Worm (Caenorhabditis elegans) whole organism, L4 larva: ENCODE results near the gene ugt-43.

Source experiments
- D1046.2 ChIP-seq: fragments of 200-800 bp; sonication (Bioruptor generic); IDR thresholded peaks from 2 replicates; pipeline ENCODE4 v1.3.6; 2022; ENCODE audit warnings: missing genetic modification characterization, missing compliant biosample characterization
- R02D3.7 ChIP-seq: fragments of 150-350 bp; sonication (generic microtip); optimal IDR thresholded peaks from 3 replicates; lab custom pipeline; 2014; ENCODE audit warnings: missing biosample characterization, missing genetic modification characterization
- T20F7.1 ChIP-seq: fragments of 200-800 bp; sonication (Bioruptor generic); optimal IDR thresholded peaks from 2 replicates; lab custom pipeline; 2018; ENCODE audit warnings: mild to moderate bottlenecking, missing genetic modification characterization, missing compliant biosample characterization
- Y48G9A.11 ChIP-seq: fragments of 200-800 bp; sonication (Bioruptor generic); IDR thresholded peaks from 2 replicates; pipeline ENCODE4 v1.3.6; 2022; ENCODE audit warnings: missing genetic modification reagents, missing genetic modification characterization, missing compliant biosample characterization
- Y75B8A.6 ChIP-seq: fragments of 200-800 bp; sonication (Bioruptor generic); IDR thresholded peaks from 2 replicates; pipeline ENCODE4 v1.3.6; 2022; ENCODE audit warnings: missing genetic modification reagents, missing genetic modification characterization, missing compliant biosample characterization
- ZK546.5 ChIP-seq, 2 experiments: sonication (generic microtip); optimal IDR thresholded peaks; 2 replicates each; lab custom pipeline; 2017; ENCODE audit warnings: missing biosample characterization in 2 of 2, missing genetic modification characterization in 2 of 2
- aha-1 ChIP-seq: fragments of 150-350 bp; peaks from one replicate; lab custom pipeline; 2014; ENCODE audit warnings: missing biosample characterization, missing genetic modification characterization
- aly-2 ChIP-seq: sonication (generic microtip); optimal IDR thresholded peaks from 2 replicates; lab custom pipeline; 2018; ENCODE audit warnings: missing biosample characterization, missing genetic modification characterization
- ama-1 ChIP-seq: fragments of 150-350 bp; optimal IDR thresholded peaks from 2 replicates; lab custom pipeline; 2014; ENCODE audit warnings: inconsistent platforms, mixed read lengths
- arid-1 ChIP-seq: fragments of 200-800 bp; sonication (Bioruptor generic); conservative IDR thresholded peaks from 2 replicates; pipeline ENCODE4 v1.3.6; 2022; ENCODE audit warnings: missing genetic modification reagents, missing genetic modification characterization, missing compliant biosample characterization
- ceh-28 ChIP-seq: fragments of 150-350 bp; optimal IDR thresholded peaks from 2 replicates; lab custom pipeline; 2014; ENCODE audit warnings: missing biosample characterization, missing genetic modification reagents, missing genetic modification characterization
- ceh-82 ChIP-seq: sonication (generic microtip); optimal IDR thresholded peaks from 2 replicates; lab custom pipeline; 2017; ENCODE audit warnings: missing biosample characterization, missing genetic modification characterization
- cey-2 ChIP-seq: sonication (generic microtip); optimal IDR thresholded peaks from 3 replicates; lab custom pipeline; 2017; ENCODE audit warnings: missing genetic modification characterization, mild to moderate bottlenecking, missing compliant biosample characterization, antibody characterized with exemption, borderline replicate concordance; ENCODE audit not compliant: insufficient read depth
- ctbp-1 ChIP-seq: fragments of 200-800 bp; sonication (Bioruptor generic); IDR thresholded peaks from 2 replicates; pipeline ENCODE4 v1.3.6; 2022; ENCODE audit warnings: missing genetic modification reagents, missing genetic modification characterization, missing compliant biosample characterization
- daf-12 ChIP-seq: fragments of 150-350 bp; optimal IDR thresholded peaks from 2 replicates; lab custom pipeline; 2014; ENCODE audit warnings: missing biosample characterization, missing genetic modification reagents, missing genetic modification characterization
- dmd-6 ChIP-seq: fragments of 200-800 bp; sonication (Bioruptor generic); IDR thresholded peaks from 2 replicates; pipeline ENCODE4 v1.3.6; 2022; ENCODE audit warnings: missing genetic modification reagents, missing genetic modification characterization, missing compliant biosample characterization
- egl-27 ChIP-seq: sonication (generic microtip); optimal IDR thresholded peaks from 3 replicates; lab custom pipeline; 2017; ENCODE audit warnings: missing biosample characterization, missing genetic modification reagents, missing genetic modification characterization
- egl-43 ChIP-seq: fragments of 200-800 bp; sonication (Bioruptor generic); IDR thresholded peaks from 2 replicates; pipeline ENCODE4 v1.3.6; 2022; ENCODE audit warnings: missing genetic modification reagents, missing genetic modification characterization, missing compliant biosample characterization
- gei-8 ChIP-seq: fragments of 200-800 bp; sonication (Bioruptor generic); optimal IDR thresholded peaks from 2 replicates; lab custom pipeline; 2018; ENCODE audit warnings: mild to moderate bottlenecking, missing genetic modification characterization, missing compliant biosample characterization
- hlh-11 ChIP-seq: fragments of 200-800 bp; sonication (Bioruptor generic); optimal IDR thresholded peaks from 2 replicates; lab custom pipeline; 2018; ENCODE audit warnings: mild to moderate bottlenecking, missing genetic modification characterization, missing compliant biosample characterization
- hmg-1.1 ChIP-seq: fragments of 200-800 bp; sonication (Bioruptor generic); IDR thresholded peaks from 2 replicates; pipeline ENCODE4 v1.3.6; 2022; ENCODE audit warnings: missing genetic modification reagents, missing genetic modification characterization, missing compliant biosample characterization
- lin-1 ChIP-seq: fragments of 200-800 bp; sonication (Bioruptor generic); IDR thresholded peaks from 2 replicates; pipeline ENCODE4 v1.3.6; 2022; ENCODE audit warnings: missing genetic modification reagents, missing genetic modification characterization, missing compliant biosample characterization
- lin-29 ChIP-seq: fragments of 200-800 bp; sonication (Bioruptor generic); IDR thresholded peaks from 2 replicates; pipeline ENCODE4 v1.3.6; 2022; ENCODE audit warnings: missing genetic modification reagents, missing genetic modification characterization, missing compliant biosample characterization
- lin-38 ChIP-seq: fragments of 200-800 bp; sonication (Bioruptor generic); IDR thresholded peaks from 2 replicates; pipeline ENCODE4 v1.3.6; 2022; ENCODE audit warnings: missing genetic modification reagents, missing genetic modification characterization, missing compliant biosample characterization
- lin-39 ChIP-seq: fragments of 150-350 bp; optimal IDR thresholded peaks from 2 replicates; lab custom pipeline; 2014; ENCODE audit warnings: missing biosample characterization, missing genetic modification reagents, missing genetic modification characterization
- lsy-2 ChIP-seq, 2 experiments: fragments of 150-350 bp in 1 of 2; sonication (generic microtip) in 1 of 2; optimal IDR thresholded peaks; 2 replicates each; lab custom pipeline; 2014 to 2017; ENCODE audit warnings: missing biosample characterization in 2 of 2, missing genetic modification characterization in 2 of 2
- madf-5 ChIP-seq, 2 experiments: fragments of 200-800 bp; sonication (Bioruptor generic); IDR thresholded peaks; 2 replicates each; pipeline ENCODE4 v1.3.6; 2022; ENCODE audit warnings: missing compliant biosample characterization in 2 of 2, missing genetic modification characterization in 2 of 2
- madf-9 ChIP-seq: fragments of 200-800 bp; sonication (Bioruptor generic); conservative IDR thresholded peaks from 2 replicates; pipeline ENCODE4 v1.3.6; 2022; ENCODE audit warnings: missing genetic modification reagents, missing genetic modification characterization, missing compliant biosample characterization
- mdl-1 ChIP-seq, 2 experiments: fragments of 150-350 bp in 1 of 2; sonication (generic microtip) in 1 of 2; optimal IDR thresholded peaks; 2 replicates each; lab custom pipeline; 2014 to 2017; ENCODE audit warnings: missing biosample characterization in 2 of 2, missing genetic modification characterization in 2 of 2
- mep-1 ChIP-seq: fragments of 150-350 bp; sonication (generic microtip); optimal IDR thresholded peaks from 3 replicates; lab custom pipeline; 2014; ENCODE audit warnings: missing biosample characterization, missing genetic modification characterization
- mes-2 ChIP-seq: sonication (generic microtip); optimal IDR thresholded peaks from 2 replicates; lab custom pipeline; 2016; ENCODE audit warnings: missing genotype, mild to moderate bottlenecking, missing genetic modification characterization, missing compliant biosample characterization; ENCODE audit not compliant: poor library complexity, severe bottlenecking
- mxl-2 ChIP-seq: fragments of 200-800 bp; sonication (Bioruptor generic); conservative IDR thresholded peaks from 2 replicates; pipeline ENCODE4 v1.3.6; 2022; ENCODE audit warnings: missing genetic modification reagents, missing genetic modification characterization, missing compliant biosample characterization
- nhr-11 ChIP-seq: fragments of 150-350 bp; optimal IDR thresholded peaks from 2 replicates; lab custom pipeline; 2014; ENCODE audit warnings: missing biosample characterization, missing genetic modification characterization
- nhr-28 ChIP-seq: fragments of 150-350 bp; optimal IDR thresholded peaks from 2 replicates; lab custom pipeline; 2014; ENCODE audit warnings: missing biosample characterization, missing genetic modification characterization
- nhr-48 ChIP-seq: sonication (generic microtip); optimal IDR thresholded peaks from 2 replicates; lab custom pipeline; 2016; ENCODE audit warnings: mild to moderate bottlenecking, missing genetic modification characterization, missing compliant biosample characterization
- pha-4 ChIP-seq, 2 experiments: fragments of 150-350 bp in 1 of 2; fragments of 200-800 bp in 1 of 2; sonication (Bioruptor generic) in 1 of 2; IDR thresholded peaks in 1 of 2; optimal IDR thresholded peaks in 1 of 2; 2 replicates each; pipeline versions ENCODE4 v1.3.6 to Lab custom; 2014 to 2022; ENCODE audit warnings: missing genetic modification characterization in 2 of 2, missing genetic modification reagents in 2 of 2, missing biosample characterization in 1 of 2, missing compliant biosample characterization in 1 of 2
- php-3 ChIP-seq: fragments of 200-800 bp; sonication (Bioruptor generic); IDR thresholded peaks from 2 replicates; pipeline ENCODE4 v1.3.6; 2022; ENCODE audit warnings: missing genetic modification reagents, missing genetic modification characterization, missing compliant biosample characterization
- pqm-1 ChIP-seq: sonication (generic microtip); optimal IDR thresholded peaks from 2 replicates; lab custom pipeline; 2017; ENCODE audit warnings: missing biosample characterization, missing genetic modification characterization
- sdz-12 ChIP-seq: fragments of 200-800 bp; sonication (Bioruptor generic); optimal IDR thresholded peaks from 2 replicates; lab custom pipeline; 2018; ENCODE audit warnings: mild to moderate bottlenecking, missing genetic modification characterization, missing compliant biosample characterization
- set-16 ChIP-seq: fragments of 200-800 bp; sonication (Bioruptor generic); IDR thresholded peaks from 2 replicates; pipeline ENCODE4 v1.3.6; 2022; ENCODE audit warnings: missing genetic modification reagents, missing genetic modification characterization, missing compliant biosample characterization
- unc-62 ChIP-seq, 3 experiments: fragments of 150-350 bp in 1 of 3; sonication (generic microtip); optimal IDR thresholded peaks in 2 of 3; peaks in 1 of 3; 1 replicate in 1 of 3; 2 replicates in 2 of 3; lab custom pipeline; 2014 to 2017; ENCODE audit warnings: missing biosample characterization in 3 of 3, missing genetic modification characterization in 3 of 3, missing genetic modification reagents in 3 of 3, missing genotype in 1 of 3
- vab-7 ChIP-seq: fragments of 200-800 bp; sonication (Bioruptor generic); IDR thresholded peaks from 2 replicates; pipeline ENCODE4 v1.3.6; 2022; ENCODE audit warnings: missing genetic modification reagents, missing genetic modification characterization, missing compliant biosample characterization
- zag-1 ChIP-seq: fragments of 150-350 bp; optimal IDR thresholded peaks from 2 replicates; lab custom pipeline; 2014; ENCODE audit warnings: missing biosample characterization, missing genetic modification characterization
- zfp-3 ChIP-seq: fragments of 200-800 bp; sonication (Bioruptor generic); conservative IDR thresholded peaks from 2 replicates; pipeline ENCODE4 v1.3.6; 2022; ENCODE audit warnings: missing genetic modification reagents, missing genetic modification characterization, missing compliant biosample characterization
- zip-11 ChIP-seq: fragments of 200-800 bp; sonication (Bioruptor generic); IDR thresholded peaks from 2 replicates; pipeline ENCODE4 v1.3.6; 2022; ENCODE audit warnings: missing genetic modification characterization, missing compliant biosample characterization
- ztf-11 ChIP-seq: fragments of 150-350 bp; optimal IDR thresholded peaks from 2 replicates; lab custom pipeline; 2014; ENCODE audit warnings: missing biosample characterization, missing genetic modification characterization

Gene ugt-43

ce11 chrIV:10503750-10504232 is 39.4 kb downstream of the ugt-43 start (continued):
- TF ChIP-seq hlh-11 (peak; percentile 73), ceh-82 (tag; lab: Kevin White, UChicago) (no peak), R02D3.7 (no peak), Y48G9A.11 (GFP tag; lab: Robert Waterston, UW) (no peak), dmd-6 (GFP tag; lab: Robert Waterston, UW) (peak; percentile 41), aly-2 (tag; lab: Kevin White, UChicago) (no peak), hmg-1.1 (GFP tag; lab: Robert Waterston, UW) (peak; percentile 71), ztf-11 (tag; lab: Kevin White, UChicago) (no peak), pqm-1 (tag; lab: Kevin White, UChicago) (peak; percentile 0), php-3 (GFP tag; lab: Robert Waterston, UW) (no peak), nhr-11 (peak; percentile 90), lin-29 (GFP tag; lab: Robert Waterston, UW) (no peak), D1046.2 (no peak), lin-38 (no peak), lin-39 (no peak), T20F7.1 (GFP tag; lab: Kevin White, UChicago) (no peak)

- TF ChIP-seq egl-27: no peak
- peak in 1 of 2 experiments; percentile 54 for TF ChIP-seq unc-62 (GFP tag; optimal IDR thresholded peaks at IDR 0.05 in 1 of 2; lab: Kevin White, UChicago)
- TF ChIP-seq unc-62 (tag; optimal IDR thresholded peaks at IDR 0.05; lab: Kevin White, UChicago): no peak
- no peak for TF ChIP-seq Y48G9A.11 (GFP tag; lab: Robert Waterston, UW)
- no peak for TF ChIP-seq sdz-12 (GFP tag; lab: Kevin White, UChicago)
- TF ChIP-seq pha-4 (GFP tag; IDR thresholded peaks at IDR 0.05; lab: Robert Waterston, UW): no peak
- no peak for TF ChIP-seq pha-4 (tag; optimal IDR thresholded peaks at IDR 0.05; lab: Kevin White, UChicago)
- TF ChIP-seq mes-2 (tag; lab: Kevin White, UChicago): no peak
- TF ChIP-seq lsy-2 (tag; optimal IDR thresholded peaks at IDR 0.05; lab: Kevin White, UChicago): peak in 1 of 2 experiments; percentile 29
- no peak for TF ChIP-seq arid-1 (GFP tag; lab: Robert Waterston, UW)
- TF ChIP-seq vab-7 (GFP tag; lab: Robert Waterston, UW): no peak
- no peak for TF ChIP-seq pqm-1 (tag; lab: Kevin White, UChicago)
- no peak for TF ChIP-seq ZK546.5 (tag; optimal IDR thresholded peaks at IDR 0.05; lab: Kevin White, UChicago)
- TF ChIP-seq aha-1 (tag; lab: Kevin White, UChicago): peak; percentile 19
- no peak for TF ChIP-seq gei-8
- no peak for TF ChIP-seq zfp-3 (GFP tag; lab: Robert Waterston, UW)
- TF ChIP-seq mxl-2 (GFP tag; lab: Robert Waterston, UW): no peak
- no peak for TF ChIP-seq mdl-1 (tag; optimal IDR thresholded peaks at IDR 0.05; lab: Kevin White, UChicago)
- TF ChIP-seq madf-5 (GFP tag; IDR thresholded peaks at IDR 0.05; lab: Robert Waterston, UW): no peak
- TF ChIP-seq mep-1 (tag; lab: Kevin White, UChicago): peak; percentile 23
- TF ChIP-seq ctbp-1: peak; percentile 19; the same call in 1 of the 2 replicates
- TF ChIP-seq, all 104 proteins: peak for 5
These were observed 40.6 kb downstream of the ugt-43 start for ce11 chrIV:10505016-10505415.

- no peak for TF ChIP-seq daf-12
- TF ChIP-seq R02D3.7: no peak
- no peak for TF ChIP-seq nhr-48 (tag; lab: Kevin White, UChicago)
- no peak for TF ChIP-seq ZK546.5 (tag; optimal IDR thresholded peaks at IDR 0.05; lab: Kevin White, UChicago)
- TF ChIP-seq zip-11 (GFP tag; lab: Robert Waterston, UW): no peak
- no peak for TF ChIP-seq zag-1
- TF ChIP-seq nhr-28 (tag; lab: Kevin White, UChicago): peak; percentile 31
- no peak for TF ChIP-seq ceh-28
- TF ChIP-seq hlh-11: peak; percentile 48
- TF ChIP-seq set-16 (GFP tag; lab: Robert Waterston, UW): no peak
- no peak for TF ChIP-seq ama-1 (lab: Kevin White, UChicago)
- peak; percentile 21 for TF ChIP-seq dmd-6 (GFP tag; lab: Robert Waterston, UW)
- TF ChIP-seq pha-4 (GFP tag; IDR thresholded peaks at IDR 0.05; lab: Robert Waterston, UW): no peak
- TF ChIP-seq pha-4 (tag; optimal IDR thresholded peaks at IDR 0.05; lab: Kevin White, UChicago): no peak
- no peak for TF ChIP-seq cey-2 (tag; lab: Kevin White, UChicago)
- TF ChIP-seq lsy-2 (tag; optimal IDR thresholded peaks at IDR 0.05; lab: Kevin White, UChicago): no peak
- TF ChIP-seq egl-43 (GFP tag; lab: Robert Waterston, UW): 0 out of 2 replicates have a peak, but pooled peaks have one; percentile 40
- peak; percentile 8 for TF ChIP-seq pqm-1 (tag; lab: Kevin White, UChicago)
- no peak for TF ChIP-seq Y75B8A.6 (GFP tag; lab: Robert Waterston, UW)
- TF ChIP-seq madf-9: no peak
- no peak for TF ChIP-seq zfp-3 (GFP tag; lab: Robert Waterston, UW)
- TF ChIP-seq aha-1 (tag; lab: Kevin White, UChicago): peak; percentile 87
- TF ChIP-seq lin-1 (GFP tag; lab: Robert Waterston, UW): no peak
- TF ChIP-seq, all 104 proteins: peak for 6
These were observed 41.6 kb downstream of the ugt-43 start for ce11 chrIV:10506016-10506415.
